Worm (Caenorhabditis elegans): ENCODE data around the gene F48G7.7.

Gene F48G7.7

ce11 chrV:631832-632231 is 5.6 kb upstream of the F48G7.7 start:
- TF ChIP-seq mep-1 (tag; optimal IDR thresholded peaks at IDR 0.05) = no peak
- TF ChIP-seq M03D4.4 (tag; optimal IDR thresholded peaks at IDR 0.05) = no peak
- TF ChIP-seq nhr-237 (tag; optimal IDR thresholded peaks at IDR 0.05) = no peak
- no peak for TF ChIP-seq hlh-1 (tag; optimal IDR thresholded peaks at IDR 0.05)
- no peak for TF ChIP-seq elt-1 (tag; optimal IDR thresholded peaks at IDR 0.05; ENCODE audit: borderline replicate concordance, insufficient read depth)
- TF ChIP-seq lsy-2 (tag; optimal IDR thresholded peaks at IDR 0.05) = no peak
- TF ChIP-seq ztf-11 (tag; optimal IDR thresholded peaks at IDR 0.05) = no peak
- TF ChIP-seq sem-2 (GFP tag; optimal IDR thresholded peaks at IDR 0.05) = no peak
- TF ChIP-seq unc-39 (tag; optimal IDR thresholded peaks at IDR 0.05) = no peak
- no peak for TF ChIP-seq tbx-8 (GFP tag; optimal IDR thresholded peaks at IDR 0.05)
- no peak for TF ChIP-seq pha-4 (tag; optimal IDR thresholded peaks at IDR 0.05)
- no peak for TF ChIP-seq lin-32 (GFP tag; optimal IDR thresholded peaks at IDR 0.05)
- no peak for TF ChIP-seq snpc-4 (tag; optimal IDR thresholded peaks at IDR 0.05)
- no peak for TF ChIP-seq drap-1 (GFP tag; optimal IDR thresholded peaks at IDR 0.05)

- TF ChIP-seq lsy-2 (tag; optimal IDR thresholded peaks at IDR 0.05) (no peak), blmp-1 (tag; optimal IDR thresholded peaks at IDR 0.05) (no peak), sem-2 (GFP tag; optimal IDR thresholded peaks at IDR 0.05) (no peak), bed-3 (GFP tag; optimal IDR thresholded peaks at IDR 0.05) (no peak), ceh-83 (GFP tag; optimal IDR thresholded peaks at IDR 0.05) (no peak), nhr-76 (tag; optimal IDR thresholded peaks at IDR 0.05) (no peak), flh-1 (GFP tag; optimal IDR thresholded peaks at IDR 0.05) (no peak), snpc-4 (tag; optimal IDR thresholded peaks at IDR 0.05) (no peak), cnd-1 (tag; optimal IDR thresholded peaks at IDR 0.05) (no peak), unc-62 (GFP tag; optimal IDR thresholded peaks at IDR 0.05) (no peak), nhr-12 (tag; optimal IDR thresholded peaks at IDR 0.05) (no peak)
Measured at ce11 chrV:628527-628926, 2.3 kb upstream of the F48G7.7 start, which contains the start of gene F48G7.9. Gene F48G7.9 (minus strand): TSS chrV:628627.

ce11 chrV:627585-627984 is 1.4 kb upstream of the F48G7.7 start, which contains the start of gene F48G7.8:
Gene F48G7.8 (minus strand): TSS chrV:627685.
- TF ChIP-seq pha-4 (tag; optimal IDR thresholded peaks at IDR 0.05) = no peak
- no peak for TF ChIP-seq lsy-2 (tag; optimal IDR thresholded peaks at IDR 0.05)
- TF ChIP-seq hlh-1 (tag; optimal IDR thresholded peaks at IDR 0.05) = no peak
- TF ChIP-seq nhr-28 (tag; optimal IDR thresholded peaks at IDR 0.05) = no peak
- no peak for TF ChIP-seq flh-1 (GFP tag; optimal IDR thresholded peaks at IDR 0.05)
- no peak for TF ChIP-seq nhr-2 (tag; optimal IDR thresholded peaks at IDR 0.05)
- TF ChIP-seq nhr-237 (tag; optimal IDR thresholded peaks at IDR 0.05) = no peak
- TF ChIP-seq lin-32 (GFP tag; optimal IDR thresholded peaks at IDR 0.05) = no peak
- TF ChIP-seq drap-1 (GFP tag; optimal IDR thresholded peaks at IDR 0.05) = no peak
- TF ChIP-seq unc-62 (GFP tag; optimal IDR thresholded peaks at IDR 0.05) = no peak
- TF ChIP-seq mab-5 (tag; optimal IDR thresholded peaks at IDR 0.05) = no peak
- no peak for TF ChIP-seq unc-120 (tag; optimal IDR thresholded peaks at IDR 0.05; ENCODE audit: poor library complexity, severe bottlenecking)
- TF ChIP-seq elt-1 (tag; optimal IDR thresholded peaks at IDR 0.05; ENCODE audit: borderline replicate concordance, insufficient read depth) = no peak
- no peak for TF ChIP-seq mls-2 (tag; optimal IDR thresholded peaks at IDR 0.05)
- no peak for TF ChIP-seq ceh-83 (GFP tag; optimal IDR thresholded peaks at IDR 0.05)
- no peak for TF ChIP-seq mep-1 (tag; optimal IDR thresholded peaks at IDR 0.05)
- TF ChIP-seq ceh-39 (tag; optimal IDR thresholded peaks at IDR 0.05) = no peak
- TF ChIP-seq blmp-1 (tag; optimal IDR thresholded peaks at IDR 0.05) = no peak

ce11 chrV:624922-625321 is 1.3 kb downstream of the F48G7.7 start, which contains the start of gene srt-17:
Gene srt-17 (minus strand): TSS chrV:625022.
- TF ChIP-seq nhr-2 (tag; optimal IDR thresholded peaks at IDR 0.05) = no peak
- TF ChIP-seq drap-1 (GFP tag; optimal IDR thresholded peaks at IDR 0.05) = no peak
- no peak for TF ChIP-seq ceh-43 (GFP tag; optimal IDR thresholded peaks at IDR 0.05)
- TF ChIP-seq unc-120 (tag; optimal IDR thresholded peaks at IDR 0.05; ENCODE audit: poor library complexity, severe bottlenecking) = no peak
- no peak for TF ChIP-seq ham-2 (GFP tag; optimal IDR thresholded peaks at IDR 0.05)
- TF ChIP-seq flh-1 (GFP tag; optimal IDR thresholded peaks at IDR 0.05) = no peak
- no peak for TF ChIP-seq ceh-39 (tag; optimal IDR thresholded peaks at IDR 0.05)
- TF ChIP-seq ces-1 (GFP tag; optimal IDR thresholded peaks at IDR 0.05) = no peak
- no peak for TF ChIP-seq nhr-76 (tag; optimal IDR thresholded peaks at IDR 0.05)

ce11 chrV:622902-623301 is 3.3 kb downstream of the F48G7.7 start, which contains the start of gene F48G7.5:
Gene F48G7.5 (minus strand): TSS chrV:622935.
- TF ChIP-seq cnd-1 (tag; optimal IDR thresholded peaks at IDR 0.05) = no peak
- no peak for TF ChIP-seq unc-39 (tag; optimal IDR thresholded peaks at IDR 0.05)
- TF ChIP-seq bed-3 (GFP tag; optimal IDR thresholded peaks at IDR 0.05) = no peak
- TF ChIP-seq nhr-12 (tag; optimal IDR thresholded peaks at IDR 0.05) = no peak
- no peak for TF ChIP-seq drap-1 (GFP tag; optimal IDR thresholded peaks at IDR 0.05)

All from whole organism, mixed stage, embryonic.